Fruit fly (Drosophila melanogaster) whole organism, embryonic: ENCODE measurements around the gene CG32537.

Experiments
- Atf6 ChIP-seq: fragments of 200-800 bp; sonication (Bioruptor generic); IDR thresholded peaks from 2 replicates; pipeline ENCODE4 v1.3.6; 2022; ENCODE audit warnings: missing biosample characterization, missing genetic modification characterization
- CG11093 ChIP-seq: fragments of 200-800 bp; sonication (Bioruptor generic); IDR thresholded peaks from 3 replicates; pipeline ENCODE4 v1.3.6; 2022; ENCODE audit warnings: missing biosample characterization, missing genetic modification characterization
- CG1529 ChIP-seq: fragments of 200-800 bp; sonication (Bioruptor generic); optimal IDR thresholded peaks from 3 replicates; lab custom pipeline; 2018; ENCODE audit warnings: missing biosample characterization, missing genetic modification characterization
- CG2199 ChIP-seq: fragments of 200-800 bp; sonication (Bioruptor generic); IDR thresholded peaks from 3 replicates; pipeline ENCODE4 v1.3.6; 2022; ENCODE audit warnings: missing biosample characterization, missing genetic modification characterization
- CG34376 ChIP-seq: fragments of 200-800 bp; sonication (Bioruptor generic); optimal IDR thresholded peaks from 2 replicates; lab custom pipeline; 2018; ENCODE audit warnings: missing biosample characterization, mild to moderate bottlenecking, missing genetic modification characterization
- CG4617 ChIP-seq: fragments of 200-800 bp; sonication (Bioruptor generic); optimal IDR thresholded peaks from 3 replicates; lab custom pipeline; 2016; ENCODE audit warnings: missing biosample characterization, missing genetic modification characterization, borderline replicate concordance
- CG5180 ChIP-seq: fragments of 200-800 bp; sonication (Bioruptor generic); optimal IDR thresholded peaks from 3 replicates; lab custom pipeline; 2017; ENCODE audit warnings: missing biosample characterization, missing genetic modification characterization, mild to moderate bottlenecking, moderate library complexity, missing genetic modification reagents
- CG7987 ChIP-seq: fragments of 200-800 bp; sonication (Bioruptor generic); optimal IDR thresholded peaks from 2 replicates; lab custom pipeline; 2018; ENCODE audit warnings: missing biosample characterization, mild to moderate bottlenecking, missing genetic modification characterization, moderate library complexity
- CG8359 ChIP-seq: fragments of 200-800 bp; sonication (Bioruptor generic); optimal IDR thresholded peaks from 2 replicates; lab custom pipeline; 2017; ENCODE audit warnings: missing biosample characterization, mild to moderate bottlenecking, missing genetic modification characterization, borderline replicate concordance
- CG9215 ChIP-seq: fragments of 200-800 bp; sonication (Bioruptor generic); IDR thresholded peaks from 2 replicates; pipeline ENCODE4 v1.3.6; 2022; ENCODE audit warnings: missing biosample characterization, missing genetic modification characterization
- D19A ChIP-seq: fragments of 200-800 bp; optimal IDR thresholded peaks from 3 replicates; lab custom pipeline; 2019; ENCODE audit warnings: missing biosample characterization, mild to moderate bottlenecking, missing genetic modification characterization, moderate library complexity
- D19B ChIP-seq: fragments of 200-800 bp; sonication (Bioruptor generic); optimal IDR thresholded peaks from 2 replicates; lab custom pipeline; 2017; ENCODE audit warnings: missing biosample characterization, mild to moderate bottlenecking, missing genetic modification characterization
- Dip3 ChIP-seq: fragments of 200-800 bp; sonication (Bioruptor generic); optimal IDR thresholded peaks from 3 replicates; lab custom pipeline; 2016; ENCODE audit warnings: missing biosample characterization, missing genetic modification characterization
- E2f2 ChIP-seq: fragments of 200-800 bp; sonication (Bioruptor generic); IDR thresholded peaks from 2 replicates; pipeline ENCODE4 v1.3.6; 2022; ENCODE audit warnings: missing biosample characterization, missing genetic modification characterization
- Eip74EF ChIP-seq, 2 experiments: fragments of 200-800 bp in 1 of 2; fragments of >200 bp in 1 of 2; sonication (Bioruptor generic) in 1 of 2; optimal IDR thresholded peaks; 2 replicates each; lab custom pipeline; 2017 to 2019; ENCODE audit warnings: missing biosample characterization in 2 of 2, missing genetic modification characterization in 2 of 2, mild to moderate bottlenecking in 1 of 2, moderate library complexity in 1 of 2
- HmgZ ChIP-seq: fragments of 200-800 bp; sonication (Bioruptor generic); optimal IDR thresholded peaks from 2 replicates; lab custom pipeline; 2018; ENCODE audit warnings: missing biosample characterization, mild to moderate bottlenecking, missing genetic modification characterization
- Myb ChIP-seq: fragments of 200-800 bp; sonication (Bioruptor generic); optimal IDR thresholded peaks from 2 replicates; lab custom pipeline; 2016; ENCODE audit warnings: missing biosample characterization, missing genetic modification characterization
- Oli ChIP-seq: fragments of 200-800 bp; sonication (Bioruptor generic); optimal IDR thresholded peaks from 2 replicates; lab custom pipeline; 2018; ENCODE audit warnings: missing biosample characterization, mild to moderate bottlenecking, missing genetic modification characterization, moderate library complexity
- Rfx ChIP-seq: fragments of 200-800 bp; sonication (Bioruptor generic); IDR thresholded peaks from 2 replicates; pipeline ENCODE4 v1.3.6; 2022; ENCODE audit warnings: missing biosample characterization, missing genetic modification characterization
- amos ChIP-seq: fragments of 200-800 bp; sonication (Bioruptor generic); IDR thresholded peaks from 2 replicates; pipeline ENCODE4 v1.3.6; 2022; ENCODE audit warnings: missing biosample characterization, missing genetic modification characterization; ENCODE audit not compliant: partially characterized antibody
- ap ChIP-seq: fragments of 200-800 bp; sonication (Bioruptor generic); IDR thresholded peaks from 2 replicates; pipeline ENCODE4 v1.3.6; 2022; ENCODE audit warnings: missing biosample characterization, missing genetic modification characterization
- ash1 ChIP-seq: fragments of 200-800 bp; sonication (Bioruptor generic); optimal IDR thresholded peaks from 2 replicates; lab custom pipeline; 2018; ENCODE audit warnings: missing biosample characterization, mild to moderate bottlenecking, missing genetic modification characterization
- da ChIP-seq: fragments of 200-800 bp; sonication (Bioruptor generic); optimal IDR thresholded peaks from 2 replicates; lab custom pipeline; 2016; ENCODE audit warnings: missing biosample characterization, missing genetic modification characterization
- dm ChIP-seq: fragments of 200-800 bp; sonication (Bioruptor generic); optimal IDR thresholded peaks from 3 replicates; lab custom pipeline; 2016; ENCODE audit warnings: missing biosample characterization, missing genetic modification characterization
- dysf ChIP-seq: fragments of 200-800 bp; sonication (Bioruptor generic); IDR thresholded peaks from 3 replicates; pipeline ENCODE4 v1.3.6; 2022; ENCODE audit warnings: missing biosample characterization, missing genetic modification characterization
- exex ChIP-seq: fragments of 200-800 bp; sonication (Bioruptor generic); optimal IDR thresholded peaks from 4 replicates; lab custom pipeline; 2018; ENCODE audit warnings: missing biosample characterization, mild to moderate bottlenecking, missing genetic modification characterization, moderate library complexity
- fd3F ChIP-seq: fragments of 200-800 bp; sonication (Bioruptor generic); optimal IDR thresholded peaks from 2 replicates; lab custom pipeline; 2018; ENCODE audit warnings: missing biosample characterization, mild to moderate bottlenecking, missing genetic modification characterization, moderate library complexity
- fu2 ChIP-seq: fragments of 200-800 bp; sonication (Bioruptor generic); optimal IDR thresholded peaks from 2 replicates; lab custom pipeline; 2016; ENCODE audit warnings: missing biosample characterization, missing genetic modification characterization
- lov ChIP-seq, 2 experiments: fragments of 200-800 bp in 1 of 2; fragments of >200 bp in 1 of 2; sonication (Bioruptor generic) in 1 of 2; IDR thresholded peaks in 1 of 2; optimal IDR thresholded peaks in 1 of 2; 2 replicates in 1 of 2; 3 replicates in 1 of 2; pipeline versions ENCODE4 v1.3.6 to Lab custom; 2017 to 2022; ENCODE audit warnings: missing biosample characterization in 1 of 2, missing genetic modification characterization in 1 of 2
- odd ChIP-seq: fragments of 200-800 bp; sonication (Bioruptor generic); optimal IDR thresholded peaks from 2 replicates; lab custom pipeline; 2017; ENCODE audit warnings: missing biosample characterization, mild to moderate bottlenecking, missing genetic modification characterization
- psq ChIP-seq: fragments of 200-800 bp; sonication (Bioruptor generic); optimal IDR thresholded peaks from 2 replicates; lab custom pipeline; 2017; ENCODE audit warnings: missing biosample characterization, missing genetic modification characterization
- salm ChIP-seq: fragments of 200-800 bp; sonication (Bioruptor generic); optimal IDR thresholded peaks from 2 replicates; lab custom pipeline; 2018; ENCODE audit warnings: missing biosample characterization, mild to moderate bottlenecking, missing genetic modification characterization
- schlank ChIP-seq: fragments of 200-800 bp; sonication (Bioruptor generic); optimal IDR thresholded peaks from 2 replicates; lab custom pipeline; 2018; ENCODE audit warnings: missing biosample characterization, mild to moderate bottlenecking, missing genetic modification characterization
- sim ChIP-seq: fragments of 200-800 bp; sonication (Bioruptor generic); IDR thresholded peaks from 2 replicates; pipeline ENCODE4 v1.3.6; 2022; ENCODE audit warnings: missing biosample characterization, missing genetic modification characterization
- slbo ChIP-seq: fragments of 200-800 bp; sonication (Bioruptor generic); IDR thresholded peaks from 2 replicates; pipeline ENCODE4 v1.3.6; 2022; ENCODE audit warnings: missing biosample characterization, missing genetic modification characterization
- sug ChIP-seq: fragments of 200-800 bp; optimal IDR thresholded peaks from 2 replicates; lab custom pipeline; 2019; ENCODE audit warnings: missing biosample characterization, mild to moderate bottlenecking, missing genetic modification characterization, moderate library complexity
- tin ChIP-seq: fragments of 200-800 bp; sonication (Bioruptor generic); optimal IDR thresholded peaks from 3 replicates; lab custom pipeline; 2016; ENCODE audit warnings: missing biosample characterization, missing genetic modification characterization
- tx ChIP-seq: fragments of 200-800 bp; sonication (Bioruptor generic); optimal IDR thresholded peaks from 2 replicates; lab custom pipeline; 2016; ENCODE audit warnings: missing biosample characterization, missing genetic modification characterization
- unpg ChIP-seq: fragments of 200-800 bp; sonication (Bioruptor generic); optimal IDR thresholded peaks from 3 replicates; lab custom pipeline; 2018; ENCODE audit warnings: missing biosample characterization, mild to moderate bottlenecking, missing genetic modification characterization, moderate library complexity
- usp ChIP-seq: fragments of >200 bp; optimal IDR thresholded peaks from 2 replicates; lab custom pipeline; 2017; ENCODE audit warnings: missing biosample characterization, missing genetic modification characterization
- wek ChIP-seq: fragments of 200-800 bp; sonication (Bioruptor generic); optimal IDR thresholded peaks from 3 replicates; lab custom pipeline; 2018; ENCODE audit warnings: missing biosample characterization, mild to moderate bottlenecking, missing genetic modification characterization, moderate library complexity

Gene CG32537

DNA sequence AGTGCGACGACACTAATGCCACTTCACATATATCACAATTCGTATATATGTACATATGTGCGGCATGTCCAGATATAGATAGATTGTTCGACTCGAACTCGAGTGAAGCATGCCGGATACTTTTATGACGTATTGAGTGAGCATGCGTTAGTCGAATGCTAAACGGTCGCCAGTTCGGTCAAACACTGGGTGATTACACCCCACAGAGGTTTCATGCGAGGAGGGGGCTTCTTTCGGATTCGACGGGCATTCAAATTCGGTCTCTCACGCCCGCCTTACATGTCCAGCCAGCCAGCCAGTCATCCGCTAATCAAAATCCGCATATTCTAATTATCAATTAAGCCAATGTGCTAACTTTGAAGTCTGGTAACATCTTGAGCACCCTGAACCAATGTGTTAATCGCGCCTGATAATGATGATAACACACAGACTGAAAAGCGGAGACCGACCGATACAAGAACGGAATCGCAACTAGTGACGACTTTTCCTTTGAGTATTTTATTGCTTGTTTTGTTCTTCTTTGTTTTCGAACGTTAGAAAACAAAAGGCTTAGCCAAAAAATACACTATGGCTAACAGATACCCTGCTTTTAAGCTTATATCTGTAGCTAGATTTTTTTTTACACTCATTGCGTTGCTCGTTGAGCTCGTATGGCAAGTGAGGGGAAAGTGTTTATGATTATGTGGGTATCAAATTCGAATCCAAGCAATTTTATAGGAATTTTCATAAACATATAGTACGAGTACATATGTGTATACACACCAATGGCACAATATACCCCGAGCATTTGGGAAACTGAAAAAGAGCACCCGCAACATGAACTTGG lies 15.7 kb upstream of the CG32537 start (continued):
- TF ChIP-seq odd (GFP tag; lab: Kevin White, UChicago) (no peak), sug (tag; lab: Kevin White, UChicago) (peak; percentile 75), amos (GFP tag; lab: Robert Waterston, UW) (no peak), CG7987 (GFP tag; lab: Kevin White, UChicago) (peak; percentile 89), D19A (tag; lab: Kevin White, UChicago) (peak; percentile 42), Eip74EF (GFP tag; optimal IDR thresholded peaks at IDR 0.05; lab: Kevin White, UChicago) (no peak), HmgZ (tag; lab: Kevin White, UChicago) (no peak), da (no peak), dm (GFP tag; lab: Kevin White, UChicago) (no peak), CG11093 (GFP tag; lab: Robert Waterston, UW) (no peak), ash1 (no peak), exex (tag; lab: Kevin White, UChicago) (peak; percentile 71), wek (GFP tag; lab: Kevin White, UChicago) (no peak), tin (no peak), Atf6 (no peak), CG8359 (no peak), E2f2 (GFP tag; lab: Robert Waterston, UW) (no peak), CG9215 (GFP tag; lab: Robert Waterston, UW) (no peak), Oli (tag; lab: Kevin White, UChicago) (no peak), D19B (GFP tag; lab: Kevin White, UChicago) (peak; percentile 8), slbo (GFP tag; lab: Robert Waterston, UW) (peak; percentile 14; the same call in 1 of the 2 replicates), psq (GFP tag; lab: Kevin White, UChicago) (no peak), tx (GFP tag; lab: Kevin White, UChicago) (no peak), schlank (tag; lab: Kevin White, UChicago) (no peak), lov (optimal IDR thresholded peaks at IDR 0.05; lab: Kevin White, UChicago) (no peak), lov (GFP tag; IDR thresholded peaks at IDR 0.05; lab: Robert Waterston, UW) (no peak), CG34376 (GFP tag; lab: Kevin White, UChicago) (peak; percentile 48), dysf (GFP tag; lab: Robert Waterston, UW) (no peak; the same call in 2 of the 3 replicates), CG4617 (GFP tag; lab: Kevin White, UChicago) (no peak), CG2199 (no peak), usp (GFP tag; lab: Kevin White, UChicago) (no peak), Myb (GFP tag; lab: Kevin White, UChicago) (no peak), sim (no peak), salm (tag; lab: Kevin White, UChicago) (no peak), Dip3 (GFP tag; lab: Kevin White, UChicago) (peak; percentile 35), fu2 (GFP tag; lab: Kevin White, UChicago) (peak; percentile 0), unpg (GFP tag; lab: Kevin White, UChicago) (no peak), ap (GFP tag; lab: Robert Waterston, UW) (no peak), Rfx (0 out of 2 replicates have a peak, but pooled peaks have one; percentile 27), CG5180 (GFP tag; lab: Kevin White, UChicago) (peak; percentile 17), fd3F (GFP tag; lab: Kevin White, UChicago) (no peak), CG1529 (GFP tag; lab: Kevin White, UChicago) (no peak)
